Worm (Caenorhabditis elegans) whole organism, young adult: ENCODE results near the gene rip-1.

Experiments
- B0019.2 ChIP-seq: fragments of 200-800 bp; sonication (Bioruptor generic); conservative IDR thresholded peaks from 2 replicates; pipeline ENCODE4 v1.3.6; 2022; ENCODE audit warnings: missing genetic modification reagents, missing genetic modification characterization, missing compliant biosample characterization
- B0336.3 ChIP-seq: fragments of 200-800 bp; sonication (Bioruptor generic); IDR thresholded peaks from 2 replicates; pipeline ENCODE4 v1.3.6; 2022; ENCODE audit warnings: missing genetic modification characterization, missing compliant biosample characterization
- C17E4.6 ChIP-seq: fragments of 200-800 bp; sonication (Bioruptor generic); IDR thresholded peaks from 2 replicates; pipeline ENCODE4 v1.3.6; 2022; ENCODE audit warnings: missing genetic modification reagents, missing genetic modification characterization, missing compliant biosample characterization
- F49E8.2 ChIP-seq: sonication (generic microtip); optimal IDR thresholded peaks from 3 replicates; lab custom pipeline; 2017; ENCODE audit warnings: missing genetic modification characterization, mild to moderate bottlenecking, missing compliant biosample characterization, antibody characterized with exemption, moderate library complexity; ENCODE audit not compliant: insufficient read depth
- F52B5.7 ChIP-seq: sonication (generic microtip); optimal IDR thresholded peaks from 2 replicates; lab custom pipeline; 2016; ENCODE audit warnings: mild to moderate bottlenecking, missing genetic modification characterization, missing compliant biosample characterization
- F55B11.4 ChIP-seq: sonication (generic microtip); optimal IDR thresholded peaks from 2 replicates; lab custom pipeline; 2016; ENCODE audit warnings: missing compliant biosample characterization, missing genetic modification characterization, borderline replicate concordance; ENCODE audit not compliant: insufficient read depth
- T07F8.4 ChIP-seq: sonication (generic microtip); optimal IDR thresholded peaks from 2 replicates; lab custom pipeline; 2016; ENCODE audit warnings: mild to moderate bottlenecking, missing genetic modification characterization, moderate library complexity, missing compliant biosample characterization
- Y53G8AR.9 ChIP-seq: fragments of 200-800 bp; sonication (Bioruptor generic); conservative IDR thresholded peaks from 2 replicates; pipeline ENCODE4 v1.3.6; 2022; ENCODE audit warnings: missing genetic modification reagents, missing genetic modification characterization, missing compliant biosample characterization
- Y56A3A.18 ChIP-seq: fragments of 200-800 bp; sonication (Bioruptor generic); IDR thresholded peaks from 2 replicates; pipeline ENCODE4 v1.3.6; 2022; ENCODE audit warnings: missing genetic modification reagents, missing genetic modification characterization, missing compliant biosample characterization
- Y67H2A.10 ChIP-seq: fragments of 200-800 bp; sonication (Bioruptor generic); conservative IDR thresholded peaks from 2 replicates; pipeline ENCODE4 v1.3.6; 2022; ENCODE audit warnings: missing genetic modification reagents, missing genetic modification characterization, missing compliant biosample characterization
- Y95B8A.8 ChIP-seq: fragments of 200-800 bp; sonication (Bioruptor generic); IDR thresholded peaks from 2 replicates; pipeline ENCODE4 v1.3.6; 2022; ENCODE audit warnings: missing genetic modification reagents, missing genetic modification characterization, missing compliant biosample characterization
- ZK185.1 ChIP-seq: sonication (generic microtip); optimal IDR thresholded peaks from 2 replicates; lab custom pipeline; 2016; ENCODE audit warnings: mild to moderate bottlenecking, missing genetic modification characterization, missing compliant biosample characterization; ENCODE audit not compliant: poor library complexity, severe bottlenecking
- akir-1 ChIP-seq: fragments of 200-800 bp; sonication (Bioruptor generic); optimal IDR thresholded peaks from 2 replicates; lab custom pipeline; 2018; ENCODE audit warnings: mild to moderate bottlenecking, missing genetic modification characterization, moderate library complexity, missing compliant biosample characterization
- aptf-2 ChIP-seq: fragments of 200-800 bp; sonication (Bioruptor generic); conservative IDR thresholded peaks from 2 replicates; pipeline ENCODE4 v1.3.6; 2022; ENCODE audit warnings: missing genetic modification reagents, missing genetic modification characterization, missing compliant biosample characterization
- atf-7 ChIP-seq: sonication (generic microtip); optimal IDR thresholded peaks from 2 replicates; lab custom pipeline; 2017; ENCODE audit warnings: mild to moderate bottlenecking, missing genetic modification characterization, missing compliant biosample characterization
- athp-1 ChIP-seq: sonication (generic microtip); optimal IDR thresholded peaks from 2 replicates; lab custom pipeline; 2017; ENCODE audit warnings: mild to moderate bottlenecking, missing genetic modification characterization, missing compliant biosample characterization
- attf-5 ChIP-seq: fragments of 200-800 bp; sonication (Bioruptor generic); optimal IDR thresholded peaks from 2 replicates; lab custom pipeline; 2018; ENCODE audit warnings: mild to moderate bottlenecking, missing genetic modification characterization, missing compliant biosample characterization
- bed-2 ChIP-seq: fragments of 200-800 bp; sonication (Bioruptor generic); IDR thresholded peaks from 2 replicates; pipeline ENCODE4 v1.3.6; 2022; ENCODE audit warnings: missing genetic modification reagents, missing genetic modification characterization, missing compliant biosample characterization
- cebp-2 ChIP-seq: fragments of 200-800 bp; sonication (Bioruptor generic); IDR thresholded peaks from 2 replicates; pipeline ENCODE4 v1.3.6; 2022; ENCODE audit warnings: missing genetic modification characterization, missing compliant biosample characterization
- ceh-27 ChIP-seq: fragments of 200-800 bp; sonication (Bioruptor generic); optimal IDR thresholded peaks from 2 replicates; lab custom pipeline; 2018; ENCODE audit warnings: mild to moderate bottlenecking, missing genetic modification characterization, moderate library complexity, missing compliant biosample characterization
- ceh-40 ChIP-seq: fragments of 200-800 bp; sonication (Bioruptor generic); IDR thresholded peaks from 2 replicates; pipeline ENCODE4 v1.3.6; 2022; ENCODE audit warnings: missing genetic modification characterization, missing compliant biosample characterization
- ceh-58 ChIP-seq: fragments of 200-800 bp; sonication (Bioruptor generic); IDR thresholded peaks from 2 replicates; pipeline ENCODE4 v1.3.6; 2022; ENCODE audit warnings: missing genetic modification characterization, missing compliant biosample characterization
- ceh-79 ChIP-seq: sonication (generic microtip); optimal IDR thresholded peaks from 2 replicates; lab custom pipeline; 2017; ENCODE audit warnings: mild to moderate bottlenecking, missing genetic modification characterization, missing compliant biosample characterization
- efl-1 ChIP-seq: fragments of 150-350 bp; optimal IDR thresholded peaks from 2 replicates; lab custom pipeline; 2014; ENCODE audit warnings: missing biosample characterization, missing genetic modification reagents, missing genetic modification characterization
- egl-18 ChIP-seq: fragments of 200-800 bp; sonication (Bioruptor generic); IDR thresholded peaks from 2 replicates; pipeline ENCODE4 v1.3.6; 2022; ENCODE audit warnings: missing genetic modification reagents, missing genetic modification characterization, missing compliant biosample characterization
- egl-44 ChIP-seq: fragments of 200-800 bp; sonication (Bioruptor generic); IDR thresholded peaks from 2 replicates; pipeline ENCODE4 v1.3.6; 2022; ENCODE audit warnings: missing genetic modification reagents, missing genetic modification characterization, missing compliant biosample characterization
- egrh-3 ChIP-seq: fragments of 200-800 bp; sonication (Bioruptor generic); IDR thresholded peaks from 2 replicates; pipeline ENCODE4 v1.3.6; 2022; ENCODE audit warnings: missing genetic modification reagents, missing genetic modification characterization, missing compliant biosample characterization
- gei-17 ChIP-seq: fragments of 200-800 bp; sonication (Bioruptor generic); optimal IDR thresholded peaks from 2 replicates; lab custom pipeline; 2018; ENCODE audit warnings: mild to moderate bottlenecking, missing genetic modification characterization, missing compliant biosample characterization
- let-607 ChIP-seq, 2 experiments: fragments of 200-800 bp in 1 of 2; sonication (Bioruptor generic) in 1 of 2; sonication (generic microtip) in 1 of 2; optimal IDR thresholded peaks; 2 replicates each; lab custom pipeline; 2016 to 2018; ENCODE audit warnings: mild to moderate bottlenecking in 2 of 2, missing compliant biosample characterization in 2 of 2, missing genetic modification characterization in 2 of 2, moderate library complexity in 2 of 2, missing genotype in 1 of 2
- lir-1 ChIP-seq: fragments of 200-800 bp; sonication (Bioruptor generic); conservative IDR thresholded peaks from 2 replicates; pipeline ENCODE4 v1.3.6; 2022; ENCODE audit warnings: missing genetic modification reagents, missing genetic modification characterization, missing compliant biosample characterization
- madf-8 ChIP-seq: fragments of 200-800 bp; sonication (Bioruptor generic); conservative IDR thresholded peaks from 2 replicates; pipeline ENCODE4 v1.3.6; 2022; ENCODE audit warnings: missing genetic modification reagents, missing genetic modification characterization, missing compliant biosample characterization
- mcd-1 ChIP-seq: fragments of 200-800 bp; sonication (Bioruptor generic); IDR thresholded peaks from 2 replicates; pipeline ENCODE4 v1.3.6; 2022; ENCODE audit warnings: missing genetic modification reagents, missing genetic modification characterization, missing compliant biosample characterization
- mes-4 ChIP-seq: sonication (generic microtip); optimal IDR thresholded peaks from 2 replicates; lab custom pipeline; 2016; ENCODE audit warnings: missing genotype, missing genetic modification characterization, missing compliant biosample characterization
- nfya-2 ChIP-seq: fragments of 200-800 bp; sonication (Bioruptor generic); IDR thresholded peaks from 2 replicates; pipeline ENCODE4 v1.3.6; 2022; ENCODE audit warnings: missing genetic modification reagents, missing genetic modification characterization, missing compliant biosample characterization
- nhr-179 ChIP-seq: sonication (generic microtip); optimal IDR thresholded peaks from 2 replicates; lab custom pipeline; 2016; ENCODE audit warnings: mild to moderate bottlenecking, missing genetic modification characterization, missing compliant biosample characterization
- nhr-27 ChIP-seq: fragments of 200-800 bp; sonication (Bioruptor generic); optimal IDR thresholded peaks from 2 replicates; lab custom pipeline; 2018; ENCODE audit warnings: mild to moderate bottlenecking, missing genetic modification characterization, moderate library complexity, missing compliant biosample characterization
- pbrm-1 ChIP-seq: fragments of 200-800 bp; sonication (Bioruptor generic); IDR thresholded peaks from 2 replicates; pipeline ENCODE4 v1.3.6; 2022; ENCODE audit warnings: missing genetic modification reagents, missing genetic modification characterization, missing compliant biosample characterization
- repo-1 ChIP-seq: sonication (generic microtip); optimal IDR thresholded peaks from 2 replicates; lab custom pipeline; 2017; ENCODE audit warnings: mild to moderate bottlenecking, missing genetic modification characterization, missing compliant biosample characterization
- rpc-1 ChIP-seq, 2 experiments: fragments of 150-350 bp in 1 of 2; sonication (generic microtip) in 1 of 2; optimal IDR thresholded peaks; 2 replicates each; lab custom pipeline; 2014 to 2018; ENCODE audit warnings: missing biosample characterization in 1 of 2, missing genetic modification characterization in 1 of 2, missing genetic modification reagents in 1 of 2, missing genotype in 1 of 2
- sdz-38 ChIP-seq: sonication (generic microtip); optimal IDR thresholded peaks from 2 replicates; lab custom pipeline; 2016; ENCODE audit warnings: missing genotype, missing genetic modification characterization, missing compliant biosample characterization
- sea-2 ChIP-seq: fragments of 200-800 bp; sonication (Bioruptor generic); IDR thresholded peaks from 2 replicates; pipeline ENCODE4 v1.3.6; 2022; ENCODE audit warnings: missing genetic modification characterization, missing compliant biosample characterization
- snpc-3.4 ChIP-seq: sonication (generic microtip); optimal IDR thresholded peaks from 2 replicates; lab custom pipeline; 2017; ENCODE audit warnings: missing genetic modification characterization, mild to moderate bottlenecking, missing compliant biosample characterization, antibody characterized with exemption, moderate library complexity, missing genotype, missing genetic modification reagents
- snpc-4 ChIP-seq, 5 experiments: fragments of 150-350 bp in 1 of 5; sonication (generic microtip) in 4 of 5; optimal IDR thresholded peaks; 2 replicates each; lab custom pipeline; 2014 to 2018; ENCODE audit warnings: missing genetic modification characterization in 5 of 5, missing biosample characterization in 3 of 5, antibody characterized with exemption in 2 of 5, mild to moderate bottlenecking in 2 of 5, missing compliant biosample characterization in 2 of 5, missing genotype in 2 of 5, moderate library complexity in 2 of 5, missing genetic modification reagents in 1 of 5
- tbp1 ChIP-seq: fragments of 200-800 bp; sonication (Bioruptor generic); optimal IDR thresholded peaks from 2 replicates; lab custom pipeline; 2018; ENCODE audit warnings: mild to moderate bottlenecking, missing genetic modification characterization, missing compliant biosample characterization
- tlf-1 ChIP-seq: fragments of 200-800 bp; sonication (Bioruptor generic); optimal IDR thresholded peaks from 2 replicates; lab custom pipeline; 2018; ENCODE audit warnings: mild to moderate bottlenecking, missing genetic modification characterization, missing compliant biosample characterization
- unc-130 ChIP-seq: sonication (generic microtip); optimal IDR thresholded peaks from 2 replicates; lab custom pipeline; 2016; ENCODE audit warnings: missing genetic modification reagents, missing genetic modification characterization, missing compliant biosample characterization
- zim-3 ChIP-seq: sonication (generic microtip); optimal IDR thresholded peaks from 2 replicates; lab custom pipeline; 2017; ENCODE audit warnings: mild to moderate bottlenecking, missing genetic modification characterization, moderate library complexity, missing compliant biosample characterization
- ztf-18 ChIP-seq: sonication (generic microtip); optimal IDR thresholded peaks from 2 replicates; lab custom pipeline; 2016; ENCODE audit warnings: missing genotype, mild to moderate bottlenecking, missing genetic modification characterization, missing compliant biosample characterization
- ztf-26 ChIP-seq: sonication (generic microtip); optimal IDR thresholded peaks from 2 replicates; lab custom pipeline; 2017; ENCODE audit warnings: missing genetic modification characterization, missing compliant biosample characterization

rip-1 gene

ce11 chrIII:10218587-10218986 lies 40.0 kb downstream of the rip-1 start, which contains the start of the genes rde-4 and cox-14 (continued):
- TF ChIP-seq ceh-58 = no peak
- no peak for TF ChIP-seq cebp-2 (GFP tag; lab: Robert Waterston, UW)
- no peak for TF ChIP-seq Y95B8A.8
- TF ChIP-seq sdz-38 (tag; lab: Kevin White, UChicago) = no peak
- no peak for TF ChIP-seq mcd-1
- no peak for TF ChIP-seq nhr-27 (tag; lab: Kevin White, UChicago)
- TF ChIP-seq F49E8.2 (tag; lab: Kevin White, UChicago) = no peak
- peak; percentile 29 for TF ChIP-seq snpc-4 (GFP tag; optimal IDR thresholded peaks at IDR 0.05; lab: Kevin White, UChicago)
- TF ChIP-seq snpc-4 (tag; optimal IDR thresholded peaks at IDR 0.05; lab: Kevin White, UChicago) = peak in 1 of 4 experiments; percentile 9
- no peak for TF ChIP-seq mes-4 (tag; lab: Kevin White, UChicago)
- no peak for TF ChIP-seq bed-2 (GFP tag; lab: Robert Waterston, UW)
- no peak for TF ChIP-seq tbp1 (GFP tag; lab: Kevin White, UChicago)
- peak; percentile 48 for TF ChIP-seq efl-1 (GFP tag; lab: Kevin White, UChicago)
- TF ChIP-seq madf-8 (GFP tag; lab: Robert Waterston, UW) = no peak
- no peak for TF ChIP-seq tlf-1
- no peak for TF ChIP-seq egl-44 (GFP tag; lab: Robert Waterston, UW)
- TF ChIP-seq ceh-27 (GFP tag; lab: Kevin White, UChicago) = no peak
- no peak for TF ChIP-seq attf-5
- TF ChIP-seq let-607 (tag; optimal IDR thresholded peaks at IDR 0.05; lab: Kevin White, UChicago) = peak in 1 of 2 experiments; percentile 50
- TF ChIP-seq B0336.3 = no peak
- TF ChIP-seq nhr-179 = no peak
- TF ChIP-seq ceh-40 (GFP tag; lab: Robert Waterston, UW) = no peak
- TF ChIP-seq rpc-1 (optimal IDR thresholded peaks at IDR 0.05; lab: Kevin White, UChicago) = no peak
- no peak for TF ChIP-seq rpc-1 (tag; optimal IDR thresholded peaks at IDR 0.05; lab: Kevin White, UChicago)
- no peak for TF ChIP-seq egl-18 (GFP tag; lab: Robert Waterston, UW)
- no peak for TF ChIP-seq snpc-3.4
- TF ChIP-seq Y56A3A.18 = no peak
- TF ChIP-seq akir-1 (GFP tag; lab: Kevin White, UChicago) = no peak
- no peak for TF ChIP-seq ztf-26 (tag; lab: Kevin White, UChicago)
- no peak for TF ChIP-seq C17E4.6
- no peak for TF ChIP-seq T07F8.4 (tag; lab: Kevin White, UChicago)
- peak; percentile 39 for TF ChIP-seq ZK185.1 (tag; lab: Kevin White, UChicago)
- no peak for TF ChIP-seq athp-1 (tag; lab: Kevin White, UChicago)
- TF ChIP-seq repo-1 (tag; lab: Kevin White, UChicago) = no peak
- no peak for TF ChIP-seq lir-1 (GFP tag; lab: Robert Waterston, UW)
- no peak for TF ChIP-seq Y67H2A.10 (GFP tag; lab: Robert Waterston, UW)
- no peak for TF ChIP-seq F52B5.7 (tag; lab: Kevin White, UChicago)
- no peak for TF ChIP-seq B0019.2 (GFP tag; lab: Robert Waterston, UW)
- TF ChIP-seq pbrm-1 (GFP tag; lab: Robert Waterston, UW) = no peak
- no peak for TF ChIP-seq egrh-3
- no peak for TF ChIP-seq sea-2 (GFP tag; lab: Robert Waterston, UW)
- TF ChIP-seq zim-3 (tag; lab: Kevin White, UChicago) = no peak
- TF ChIP-seq gei-17 (GFP tag; lab: Kevin White, UChicago) = no peak
- TF ChIP-seq aptf-2 (GFP tag; lab: Robert Waterston, UW) = no peak
- no peak for TF ChIP-seq ztf-18 (tag; lab: Kevin White, UChicago)
- TF ChIP-seq F55B11.4 (tag; lab: Kevin White, UChicago) = no peak
- no peak for TF ChIP-seq nfya-2 (GFP tag; lab: Robert Waterston, UW)
- no peak for TF ChIP-seq atf-7 (tag; lab: Kevin White, UChicago)
- TF ChIP-seq Y53G8AR.9 (GFP tag; lab: Robert Waterston, UW) = no peak
- TF ChIP-seq ceh-79 (tag; lab: Kevin White, UChicago) = no peak
- no peak for TF ChIP-seq unc-130 (GFP tag; lab: Kevin White, UChicago)
